Fruit fly (Drosophila melanogaster): ENCODE results near the gene Uch-L5R.

DNA sequence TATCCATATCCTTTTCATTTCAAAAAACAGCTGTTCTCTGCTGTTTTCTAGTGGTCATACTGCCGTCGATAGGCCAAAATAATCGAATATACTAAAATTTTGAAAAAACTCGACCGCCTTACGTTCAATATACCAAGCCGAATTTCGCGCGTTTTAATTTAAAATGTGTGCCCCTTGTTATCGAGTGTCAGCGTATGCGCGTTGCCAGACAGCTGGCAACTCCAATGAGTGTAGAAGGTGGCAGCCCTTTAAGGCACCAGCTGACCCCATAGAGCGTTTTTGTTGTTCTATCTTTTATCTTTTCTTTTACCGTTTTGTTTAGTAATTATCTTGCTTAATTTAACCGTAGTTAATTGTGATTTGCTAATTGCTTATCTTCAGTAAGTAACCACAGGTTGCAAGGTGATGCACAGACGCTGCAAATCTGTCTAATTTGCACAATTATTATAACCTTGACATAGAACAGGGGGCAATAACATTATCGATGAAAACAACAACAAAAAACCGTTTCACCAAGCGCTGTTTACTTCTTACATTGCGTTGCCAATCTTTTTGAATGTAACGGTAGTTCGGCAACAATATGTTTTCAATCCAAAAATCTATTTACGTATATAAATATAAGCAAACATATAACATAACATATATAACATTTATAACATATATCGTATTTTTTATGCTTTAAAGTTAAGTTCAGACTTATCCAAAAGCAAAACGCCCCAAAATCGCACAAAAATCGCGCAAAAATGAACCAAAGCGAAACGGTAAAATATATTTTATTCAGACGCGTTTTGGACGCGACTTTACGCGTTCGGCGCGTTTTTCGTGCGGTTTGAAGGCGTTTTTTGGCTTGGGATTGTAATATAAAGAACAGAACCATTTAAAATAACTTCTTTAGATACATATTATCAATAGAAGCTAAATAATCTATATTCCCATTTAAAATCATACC is 44.0 kb downstream of the Uch-L5R start, which contains the start of the genes CG1492 and regucalcin:
- TF ChIP-seq fd96Ca (GFP tag; IDR thresholded peaks at IDR 0.05) (no peak), CG17806 (tag; optimal IDR thresholded peaks at IDR 0.05) (no peak), CG4496 (GFP tag; IDR thresholded peaks at IDR 0.05) (no peak), gl (tag; optimal IDR thresholded peaks at IDR 0.05) (no peak), CG13204 (GFP tag; optimal IDR thresholded peaks at IDR 0.05) (no peak), CG15710 (tag; optimal IDR thresholded peaks at IDR 0.05) (no peak)
